Fruit fly (Drosophila melanogaster) whole organism, embryonic: ENCODE data around the gene rush.

Experiments used
- CG15011 ChIP-seq: fragments of 200-800 bp; sonication (Bioruptor generic); optimal IDR thresholded peaks from 3 replicates; lab custom pipeline; 2018; ENCODE audit warnings: missing biosample characterization, mild to moderate bottlenecking, missing genetic modification characterization
- CG16815 ChIP-seq: fragments of 200-800 bp; sonication (Bioruptor generic); optimal IDR thresholded peaks from 3 replicates; lab custom pipeline; 2017; ENCODE audit warnings: missing biosample characterization, mild to moderate bottlenecking, missing genetic modification characterization
- nerfin-2 ChIP-seq: fragments of 200-800 bp; sonication (Bioruptor generic); IDR thresholded peaks from 2 replicates; pipeline ENCODE4 v1.3.6; 2022; ENCODE audit warnings: missing biosample characterization, missing genetic modification characterization; ENCODE audit not compliant: partially characterized antibody

DNA sequence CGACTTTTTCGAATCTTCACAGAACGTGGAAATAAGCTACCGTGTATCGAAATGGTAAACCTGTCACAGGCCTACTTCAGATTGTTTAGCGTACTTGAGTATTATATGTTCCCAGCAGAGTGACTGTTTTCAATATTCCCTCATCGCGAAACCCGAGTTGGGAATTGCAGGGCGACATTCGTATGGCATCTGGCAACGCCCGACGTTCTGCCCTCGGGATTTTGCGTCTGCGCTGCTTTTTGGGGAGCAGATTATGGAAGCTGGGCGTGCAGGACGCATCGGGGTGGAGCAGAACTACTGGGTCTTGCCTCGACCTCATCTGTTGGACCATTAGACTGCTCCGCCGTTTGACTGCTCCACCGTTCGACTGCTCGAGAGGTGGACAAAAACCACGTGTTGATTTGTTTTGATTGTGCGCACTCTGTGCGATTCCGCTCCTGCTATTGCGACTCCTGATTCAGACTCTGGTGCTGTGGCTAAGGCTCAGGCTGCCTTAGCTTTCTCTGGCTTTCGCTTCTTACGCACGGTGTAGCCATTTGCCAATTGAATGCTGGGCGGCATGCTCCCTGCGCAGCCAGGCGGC, 30.0 kb downstream of the rush start:
- TF ChIP-seq nerfin-2 (GFP tag; lab: Robert Waterston, UW) = no peak
- TF ChIP-seq CG16815 (GFP tag; lab: Kevin White, UChicago) = no peak
- no peak for TF ChIP-seq CG15011 (GFP tag; lab: Kevin White, UChicago)
